Fruit fly (Drosophila melanogaster) whole organism, embryonic: Measurements from ENCODE around the gene inaF-B.
A peak's percentile ranks its signal among the peaks of the same experiment; 100 is the strongest.

Experiments
- ATbp ChIP-seq: fragments of 200-800 bp; sonication (Bioruptor generic); optimal IDR thresholded peaks from 2 replicates; lab custom pipeline; 2017; ENCODE audit warnings: missing biosample characterization, mild to moderate bottlenecking, missing genetic modification characterization, missing genetic modification reagents
- CG10267 ChIP-seq: fragments of 200-800 bp; sonication (Bioruptor generic); optimal IDR thresholded peaks from 2 replicates; lab custom pipeline; 2018; ENCODE audit warnings: missing biosample characterization, mild to moderate bottlenecking, missing genetic modification characterization, moderate library complexity
- CG11093 ChIP-seq: fragments of 200-800 bp; sonication (Bioruptor generic); IDR thresholded peaks from 3 replicates; pipeline ENCODE4 v1.3.6; 2022; ENCODE audit warnings: missing biosample characterization, missing genetic modification characterization
- CG16863 ChIP-seq: fragments of 200-800 bp; sonication (Bioruptor generic); optimal IDR thresholded peaks from 3 replicates; lab custom pipeline; 2016; ENCODE audit warnings: missing biosample characterization, missing genetic modification characterization
- CG2120 ChIP-seq: fragments of 200-800 bp; sonication (Bioruptor generic); optimal IDR thresholded peaks from 3 replicates; lab custom pipeline; 2016; ENCODE audit warnings: missing biosample characterization, missing genetic modification characterization
- CG31365 ChIP-seq: fragments of 200-800 bp; sonication (Bioruptor generic); optimal IDR thresholded peaks from 2 replicates; lab custom pipeline; 2018; ENCODE audit warnings: missing biosample characterization, mild to moderate bottlenecking, missing genetic modification characterization
- CG3407 ChIP-seq: fragments of 200-800 bp; sonication (Bioruptor generic); optimal IDR thresholded peaks from 2 replicates; lab custom pipeline; 2018; ENCODE audit warnings: missing biosample characterization, mild to moderate bottlenecking, missing genetic modification characterization
- CG34422 ChIP-seq: fragments of 200-800 bp; sonication (Bioruptor generic); IDR thresholded peaks from 3 replicates; pipeline ENCODE4 v1.3.6; 2022; ENCODE audit warnings: missing biosample characterization, missing genetic modification characterization
- CG4328 ChIP-seq: fragments of 200-800 bp; sonication (Bioruptor generic); optimal IDR thresholded peaks from 3 replicates; lab custom pipeline; 2017; ENCODE audit warnings: missing biosample characterization, missing genetic modification reagents, missing genetic modification characterization
- CG6683 ChIP-seq: fragments of 200-800 bp; sonication (Bioruptor generic); optimal IDR thresholded peaks from 2 replicates; lab custom pipeline; 2017; ENCODE audit warnings: missing biosample characterization, mild to moderate bottlenecking, missing genetic modification characterization, missing genetic modification reagents
- CG7987 ChIP-seq: fragments of 200-800 bp; sonication (Bioruptor generic); optimal IDR thresholded peaks from 2 replicates; lab custom pipeline; 2018; ENCODE audit warnings: missing biosample characterization, mild to moderate bottlenecking, missing genetic modification characterization, moderate library complexity
- CG8290 ChIP-seq, 3 experiments: fragments of 200-800 bp; sonication (Bioruptor generic); optimal IDR thresholded peaks; 2 replicates each; lab custom pipeline; 2016 to 2019; ENCODE audit warnings: missing biosample characterization in 3 of 3, missing genetic modification characterization in 3 of 3, mild to moderate bottlenecking in 2 of 3, moderate library complexity in 1 of 3
- CG8359 ChIP-seq: fragments of 200-800 bp; sonication (Bioruptor generic); optimal IDR thresholded peaks from 2 replicates; lab custom pipeline; 2017; ENCODE audit warnings: missing biosample characterization, mild to moderate bottlenecking, missing genetic modification characterization, borderline replicate concordance
- CHES-1-like ChIP-seq: fragments of 200-800 bp; sonication (Bioruptor generic); optimal IDR thresholded peaks from 2 replicates; lab custom pipeline; 2016; ENCODE audit warnings: missing biosample characterization, missing genetic modification characterization
- CkIIα-i1 ChIP-seq: fragments of 200-800 bp; sonication (Bioruptor generic); IDR thresholded peaks from 2 replicates; pipeline ENCODE4 v1.3.6; 2022; ENCODE audit warnings: missing biosample characterization, missing genetic modification characterization
- Dip3 ChIP-seq: fragments of 200-800 bp; sonication (Bioruptor generic); optimal IDR thresholded peaks from 3 replicates; lab custom pipeline; 2016; ENCODE audit warnings: missing biosample characterization, missing genetic modification characterization
- Dll ChIP-seq: fragments of 200-800 bp; sonication (Bioruptor generic); IDR thresholded peaks from 4 replicates; pipeline ENCODE4 v1.3.6; 2022; ENCODE audit warnings: missing biosample characterization, missing genetic modification characterization; ENCODE audit not compliant: partially characterized antibody
- Doc2 ChIP-seq: fragments of 200-800 bp; sonication (Bioruptor generic); IDR thresholded peaks from 2 replicates; pipeline ENCODE4 v1.3.6; 2022; ENCODE audit warnings: missing biosample characterization, missing genetic modification characterization
- Ets65A ChIP-seq: fragments of 200-800 bp; sonication (Bioruptor generic); peaks from one replicate; lab custom pipeline; 2016; ENCODE audit warnings: missing biosample characterization, missing genetic modification characterization
- Ets97D ChIP-seq: fragments of 200-800 bp; sonication (Bioruptor generic); optimal IDR thresholded peaks from 3 replicates; lab custom pipeline; 2016; ENCODE audit warnings: missing biosample characterization, missing genetic modification characterization
- Fer3 ChIP-seq: fragments of 200-800 bp; sonication (Bioruptor generic); optimal IDR thresholded peaks from 2 replicates; lab custom pipeline; 2018; ENCODE audit warnings: missing biosample characterization, mild to moderate bottlenecking, missing genetic modification characterization, moderate library complexity
- Gsc ChIP-seq: fragments of 200-800 bp; sonication (Bioruptor generic); IDR thresholded peaks from 2 replicates; pipeline ENCODE4 v1.3.6; 2022; ENCODE audit warnings: missing biosample characterization, missing genetic modification characterization
- HLH3B ChIP-seq: fragments of 200-800 bp; sonication (Bioruptor generic); IDR thresholded peaks from 2 replicates; pipeline ENCODE4 v1.3.6; 2022; ENCODE audit warnings: missing biosample characterization, missing genetic modification characterization
- HLH4C ChIP-seq: fragments of 200-800 bp; sonication (Bioruptor generic); IDR thresholded peaks from 3 replicates; pipeline ENCODE4 v1.3.6; 2022; ENCODE audit warnings: missing biosample characterization, missing genetic modification characterization; ENCODE audit not compliant: partially characterized antibody
- Hand ChIP-seq: fragments of 200-800 bp; sonication (Bioruptor generic); optimal IDR thresholded peaks from 2 replicates; lab custom pipeline; 2017; ENCODE audit warnings: mild to moderate bottlenecking, missing biosample characterization, missing genetic modification reagents, missing genetic modification characterization
- Hr51 ChIP-seq, 2 experiments: fragments of 200-800 bp; sonication (Bioruptor generic); optimal IDR thresholded peaks; 2 replicates in 1 of 2; 3 replicates in 1 of 2; lab custom pipeline; 2016 to 2018; ENCODE audit warnings: missing biosample characterization in 2 of 2, missing genetic modification characterization in 2 of 2, mild to moderate bottlenecking in 1 of 2, moderate library complexity in 1 of 2
- MESR4 ChIP-seq: fragments of 200-800 bp; sonication (Bioruptor generic); optimal IDR thresholded peaks from 2 replicates; lab custom pipeline; 2018; ENCODE audit warnings: missing biosample characterization, mild to moderate bottlenecking, missing genetic modification characterization, moderate library complexity
- Med ChIP-seq: fragments of 200-800 bp; sonication (Bioruptor generic); peaks from one replicate; lab custom pipeline; 2016; ENCODE audit warnings: missing biosample characterization, missing genetic modification characterization, mild to moderate bottlenecking, inconsistent platforms, moderate library complexity
- Neu2 ChIP-seq: fragments of 200-800 bp; sonication (Bioruptor generic); optimal IDR thresholded peaks from 3 replicates; lab custom pipeline; 2016; ENCODE audit warnings: missing biosample characterization, missing genetic modification characterization, borderline replicate concordance
- Oli ChIP-seq: fragments of 200-800 bp; sonication (Bioruptor generic); optimal IDR thresholded peaks from 2 replicates; lab custom pipeline; 2018; ENCODE audit warnings: missing biosample characterization, mild to moderate bottlenecking, missing genetic modification characterization, moderate library complexity
- PHDP ChIP-seq: fragments of 200-800 bp; sonication (Bioruptor generic); optimal IDR thresholded peaks from 3 replicates; lab custom pipeline; 2018; ENCODE audit warnings: missing biosample characterization, mild to moderate bottlenecking, missing genetic modification characterization, moderate library complexity
- aop ChIP-seq: fragments of 200-800 bp; sonication (Bioruptor generic); IDR thresholded peaks from 2 replicates; pipeline ENCODE4 v1.3.6; 2022; ENCODE audit warnings: missing biosample characterization, missing genetic modification characterization
- bowl ChIP-seq: fragments of 200-800 bp; sonication (Bioruptor generic); IDR thresholded peaks from 2 replicates; pipeline ENCODE4 v1.3.6; 2022; ENCODE audit warnings: missing biosample characterization, missing genetic modification characterization
- cas ChIP-seq: fragments of 200-800 bp; sonication (Bioruptor generic); IDR thresholded peaks from 2 replicates; pipeline ENCODE4 v1.3.6; 2022; ENCODE audit warnings: missing biosample characterization, missing genetic modification characterization
- corto ChIP-seq: fragments of 200-800 bp; sonication (Bioruptor generic); optimal IDR thresholded peaks from 2 replicates; lab custom pipeline; 2016; ENCODE audit warnings: missing biosample characterization, mild to moderate bottlenecking, missing genetic modification characterization, moderate library complexity
- fd64A ChIP-seq: fragments of 200-800 bp; sonication (Bioruptor generic); optimal IDR thresholded peaks from 3 replicates; lab custom pipeline; 2018; ENCODE audit warnings: missing biosample characterization, mild to moderate bottlenecking, missing genetic modification characterization
- fru ChIP-seq: fragments of >200 bp; optimal IDR thresholded peaks from 2 replicates; lab custom pipeline; 2017
- gem ChIP-seq: fragments of 200-800 bp; sonication (Bioruptor generic); optimal IDR thresholded peaks from 2 replicates; lab custom pipeline; 2019; ENCODE audit warnings: missing biosample characterization, mild to moderate bottlenecking, missing genetic modification characterization, moderate library complexity
- gsb ChIP-seq: fragments of 200-800 bp; sonication (Bioruptor generic); IDR thresholded peaks from 2 replicates; pipeline ENCODE4 v1.3.6; 2022; ENCODE audit warnings: missing biosample characterization, missing genetic modification characterization
- hbn ChIP-seq: fragments of 200-800 bp; sonication (Bioruptor generic); IDR thresholded peaks from 2 replicates; pipeline ENCODE4 v1.3.6; 2022; ENCODE audit warnings: missing biosample characterization, missing genetic modification characterization; ENCODE audit not compliant: partially characterized antibody
- lab ChIP-seq: fragments of 200-800 bp; sonication (Bioruptor generic); optimal IDR thresholded peaks from 3 replicates; lab custom pipeline; 2017; ENCODE audit warnings: missing biosample characterization, missing genetic modification characterization, mild to moderate bottlenecking, moderate library complexity, missing genetic modification reagents
- p53 ChIP-seq: fragments of 200-800 bp; sonication (Bioruptor generic); optimal IDR thresholded peaks from 2 replicates; lab custom pipeline; 2016; ENCODE audit warnings: missing biosample characterization, missing genetic modification characterization
- pros ChIP-seq: fragments of 200-800 bp; sonication (Bioruptor generic); optimal IDR thresholded peaks from 3 replicates; lab custom pipeline; 2019; ENCODE audit warnings: missing biosample characterization, mild to moderate bottlenecking, missing genetic modification characterization, moderate library complexity
- pzg ChIP-seq: fragments of 200-800 bp; sonication (Bioruptor generic); optimal IDR thresholded peaks from 3 replicates; lab custom pipeline; 2018; ENCODE audit warnings: missing biosample characterization, mild to moderate bottlenecking, missing genetic modification characterization, moderate library complexity
- salm ChIP-seq: fragments of 200-800 bp; sonication (Bioruptor generic); optimal IDR thresholded peaks from 2 replicates; lab custom pipeline; 2018; ENCODE audit warnings: missing biosample characterization, mild to moderate bottlenecking, missing genetic modification characterization
- scrt ChIP-seq: fragments of 200-800 bp; sonication (Bioruptor generic); optimal IDR thresholded peaks from 2 replicates; lab custom pipeline; 2018; ENCODE audit warnings: missing biosample characterization, mild to moderate bottlenecking, missing genetic modification characterization, moderate library complexity
- sima ChIP-seq: fragments of 200-800 bp; sonication (Bioruptor generic); optimal IDR thresholded peaks from 2 replicates; lab custom pipeline; 2016; ENCODE audit warnings: missing biosample characterization, missing genetic modification characterization
- wek ChIP-seq: fragments of 200-800 bp; sonication (Bioruptor generic); optimal IDR thresholded peaks from 3 replicates; lab custom pipeline; 2018; ENCODE audit warnings: missing biosample characterization, mild to moderate bottlenecking, missing genetic modification characterization, moderate library complexity

The inaF-B gene

dm6 chrX:11714529-11715262 is 17.9 kb downstream of the inaF-B start (continued):
- TF ChIP-seq corto (GFP tag; lab: Kevin White, UChicago) (no peak), bowl (GFP tag; lab: Robert Waterston, UW) (peak; percentile 34; the same call in 1 of the 2 replicates), Ets65A (GFP tag; lab: Kevin White, UChicago) (peak; percentile 97), Hand (GFP tag; lab: Kevin White, UChicago) (no peak), Oli (peak; percentile 71), CG34422 (GFP tag; lab: Robert Waterston, UW) (peak; percentile 76), Ets97D (GFP tag; lab: Kevin White, UChicago) (peak; percentile 18), CHES-1-like (GFP tag; lab: Kevin White, UChicago) (peak; percentile 89), hbn (GFP tag; lab: Robert Waterston, UW) (no peak), Dll (GFP tag; lab: Robert Waterston, UW) (peak; percentile 34; the same call in 2 of the 4 replicates), aop (0 out of 2 replicates have a peak, but pooled peaks have one; percentile 2), p53 (GFP tag; lab: Kevin White, UChicago) (no peak), HLH3B (GFP tag; lab: Robert Waterston, UW) (peak; percentile 50), CG3407 (GFP tag; lab: Kevin White, UChicago) (peak; percentile 25), PHDP (peak; percentile 68), gem (peak; percentile 71), scrt (GFP tag; lab: Kevin White, UChicago) (peak; percentile 37), CG31365 (tag; lab: Kevin White, UChicago) (no peak), lab (GFP tag; lab: Kevin White, UChicago) (peak; percentile 86), CG11093 (GFP tag; lab: Robert Waterston, UW) (peak; percentile 70), gsb (GFP tag; lab: Robert Waterston, UW) (no peak), pzg (GFP tag; lab: Kevin White, UChicago) (peak; percentile 17), CG6683 (GFP tag; lab: Kevin White, UChicago) (peak; percentile 32), CG8359 (no peak), CkIIα-i1 (0 out of 2 replicates have a peak, but pooled peaks have one; percentile 2), Fer3 (tag; lab: Kevin White, UChicago) (peak; percentile 64), sima (no peak), MESR4 (GFP tag; lab: Kevin White, UChicago) (peak; percentile 37), CG8290 (GFP tag; optimal IDR thresholded peaks at IDR 0.05; lab: Kevin White, UChicago) (no peak), CG8290 (tag; optimal IDR thresholded peaks at IDR 0.05; lab: Kevin White, UChicago) (peak; percentile 33 to 77), Doc2 (GFP tag; lab: Robert Waterston, UW) (no peak), CG2120 (peak; percentile 84), CG7987 (GFP tag; lab: Kevin White, UChicago) (peak; percentile 78), Dip3 (GFP tag; lab: Kevin White, UChicago) (peak; percentile 61), Neu2 (GFP tag; lab: Kevin White, UChicago) (peak; percentile 3), cas (GFP tag; lab: Robert Waterston, UW) (peak; percentile 41; the same call in 1 of the 2 replicates), fd64A (no peak), Hr51 (GFP tag; optimal IDR thresholded peaks at IDR 0.05; lab: Kevin White, UChicago) (peak; percentile 65 to 75), CG10267 (tag; lab: Kevin White, UChicago) (peak; percentile 36), Gsc (GFP tag; lab: Robert Waterston, UW) (no peak), CG16863 (GFP tag; lab: Kevin White, UChicago) (peak; percentile 68), fru (lab: Kevin White, UChicago) (no peak), CG4328 (GFP tag; lab: Kevin White, UChicago) (peak; percentile 39), Med (GFP tag; lab: Kevin White, UChicago) (peak; percentile 97), HLH4C (GFP tag; lab: Robert Waterston, UW) (no peak), salm (peak; percentile 43), ATbp (GFP tag; lab: Kevin White, UChicago) (peak; percentile 30), pros (peak; percentile 29), wek (GFP tag; lab: Kevin White, UChicago) (peak; percentile 58)
